Fruit fly (Drosophila melanogaster) whole organism: Measurements from ENCODE around the gene fd102C.

Experiments used
- CG8478 ChIP-seq: fragments of >200 bp; optimal IDR thresholded peaks from 2 replicates; lab custom pipeline; 2018; ENCODE audit warnings: inconsistent platforms
- psq ChIP-seq: fragments of >200 bp; optimal IDR thresholded peaks from 2 replicates; lab custom pipeline; 2017
- usp ChIP-seq: fragments of >200 bp; optimal IDR thresholded peaks from 2 replicates; lab custom pipeline; 2017; ENCODE audit warnings: missing biosample characterization, missing genetic modification characterization, mixed read lengths

- TF ChIP-seq psq (no peak), CG8478 (lab: Kevin White, UChicago) (no peak), usp (no peak)
These were observed 23.6 kb upstream of the fd102C start for dm6 chr4:867937-868336.
